Worm (Caenorhabditis elegans): ENCODE results near the gene iff-1.

ce11 chrIII:9764718-9765117 lies 17.7 kb upstream of the iff-1 start:
- TF ChIP-seq tbx-11 (GFP tag; IDR thresholded peaks at IDR 0.05) (no peak), ama-1 (optimal IDR thresholded peaks at IDR 0.05) (no peak), ceh-13 (GFP tag; optimal IDR thresholded peaks at IDR 0.05) (no peak), flt-1 (GFP tag; IDR thresholded peaks at IDR 0.05) (no peak), ceh-36 (tag; optimal IDR thresholded peaks at IDR 0.05) (no peak), ets-7 (tag; optimal IDR thresholded peaks at IDR 0.05) (no peak), F13C5.2 (tag; optimal IDR thresholded peaks at IDR 0.05) (no peak), hmbx-1 (tag; optimal IDR thresholded peaks at IDR 0.05) (no peak), B0310.2 (tag; optimal IDR thresholded peaks at IDR 0.05) (no peak)

Measured in whole organism, early embryonic.